Worm (Caenorhabditis elegans) whole organism, L3 larva: ENCODE results near the gene K11H3.3.

Experiments
- R02D3.7 ChIP-seq: fragments of 150-350 bp; optimal IDR thresholded peaks from 2 replicates; lab custom pipeline; 2014; ENCODE audit warnings: missing biosample characterization, missing genetic modification characterization
- ZK546.5 ChIP-seq: sonication (generic microtip); optimal IDR thresholded peaks from 2 replicates; lab custom pipeline; 2017; ENCODE audit warnings: missing biosample characterization, missing genetic modification characterization
- ama-1 ChIP-seq: fragments of 150-350 bp; optimal IDR thresholded peaks from 2 replicates; lab custom pipeline; 2018
- ceh-16 ChIP-seq: sonication (generic microtip); optimal IDR thresholded peaks from 2 replicates; lab custom pipeline; 2017; ENCODE audit warnings: missing biosample characterization, missing genetic modification characterization
- ceh-28 ChIP-seq: fragments of 150-350 bp; optimal IDR thresholded peaks from 2 replicates; lab custom pipeline; 2014; ENCODE audit warnings: missing biosample characterization, missing genetic modification reagents, missing genetic modification characterization
- ceh-82 ChIP-seq: fragments of 150-350 bp; optimal IDR thresholded peaks from 2 replicates; lab custom pipeline; 2014; ENCODE audit warnings: missing biosample characterization, missing genetic modification characterization
- ceh-9 ChIP-seq: sonication (generic microtip); optimal IDR thresholded peaks from 2 replicates; lab custom pipeline; 2018; ENCODE audit warnings: missing biosample characterization, missing genetic modification characterization
- daf-12 ChIP-seq: fragments of 150-350 bp; optimal IDR thresholded peaks from 2 replicates; lab custom pipeline; 2014; ENCODE audit warnings: missing biosample characterization, missing genetic modification reagents, missing genetic modification characterization
- egl-27 ChIP-seq: sonication (generic microtip); optimal IDR thresholded peaks from 4 replicates; lab custom pipeline; 2017; ENCODE audit warnings: missing biosample characterization, missing genetic modification reagents, missing genetic modification characterization
- egl-5 ChIP-seq: fragments of 150-350 bp; optimal IDR thresholded peaks from 2 replicates; lab custom pipeline; 2017; ENCODE audit warnings: missing biosample characterization, missing genetic modification reagents, missing genetic modification characterization, inconsistent platforms
- elt-1 ChIP-seq: fragments of 150-350 bp; optimal IDR thresholded peaks from 2 replicates; lab custom pipeline; 2014; ENCODE audit warnings: missing biosample characterization, missing genetic modification characterization
- elt-2 ChIP-seq: sonication (generic microtip); optimal IDR thresholded peaks from 2 replicates; lab custom pipeline; 2016; ENCODE audit warnings: missing genetic modification reagents, mild to moderate bottlenecking, missing genetic modification characterization, missing compliant biosample characterization
- elt-3 ChIP-seq, 3 experiments: fragments of 150-350 bp in 1 of 3; sonication (generic microtip) in 2 of 3; optimal IDR thresholded peaks; 2 replicates in 2 of 3; 4 replicates in 1 of 3; lab custom pipeline; 2014 to 2017; ENCODE audit warnings: missing biosample characterization in 3 of 3, missing genetic modification characterization in 3 of 3
- eor-1 ChIP-seq, 2 experiments: fragments of 150-350 bp; optimal IDR thresholded peaks; 2 replicates each; lab custom pipeline; 2014 to 2018; ENCODE audit warnings: missing biosample characterization in 2 of 2, missing genetic modification characterization in 2 of 2
- fkh-10 ChIP-seq: sonication (generic microtip); optimal IDR thresholded peaks from 2 replicates; lab custom pipeline; 2017; ENCODE audit warnings: missing biosample characterization, missing genetic modification reagents, missing genetic modification characterization
- fkh-2 ChIP-seq: fragments of 150-350 bp; optimal IDR thresholded peaks from 2 replicates; lab custom pipeline; 2014; ENCODE audit warnings: missing biosample characterization, missing genetic modification reagents, missing genetic modification characterization
- fos-1 ChIP-seq: fragments of 150-350 bp; optimal IDR thresholded peaks from 2 replicates; lab custom pipeline; 2014; ENCODE audit warnings: missing biosample characterization, missing genetic modification characterization
- hmg-11 ChIP-seq: sonication (generic microtip); optimal IDR thresholded peaks from 2 replicates; lab custom pipeline; 2016; ENCODE audit warnings: missing genetic modification characterization, missing compliant biosample characterization
- jun-1 ChIP-seq: fragments of 150-350 bp; optimal IDR thresholded peaks from 2 replicates; lab custom pipeline; 2014; ENCODE audit warnings: missing biosample characterization, missing genetic modification reagents, missing genetic modification characterization
- lin-15B ChIP-seq: fragments of 150-350 bp; optimal IDR thresholded peaks from 2 replicates; lab custom pipeline; 2014; ENCODE audit warnings: missing biosample characterization, missing genetic modification characterization
- lin-39 ChIP-seq: fragments of 150-350 bp; optimal IDR thresholded peaks from 2 replicates; lab custom pipeline; 2018; ENCODE audit warnings: missing biosample characterization, missing genetic modification reagents, missing genetic modification characterization
- lsy-12 ChIP-seq: sonication (generic microtip); optimal IDR thresholded peaks from 2 replicates; lab custom pipeline; 2016; ENCODE audit warnings: mild to moderate bottlenecking, missing genetic modification characterization, missing compliant biosample characterization
- mdl-1 ChIP-seq: fragments of 150-350 bp; optimal IDR thresholded peaks from 2 replicates; lab custom pipeline; 2014; ENCODE audit warnings: missing biosample characterization, missing genetic modification characterization
- mml-1 ChIP-seq: fragments of 150-350 bp; sonication (generic microtip); optimal IDR thresholded peaks from 3 replicates; lab custom pipeline; 2014; ENCODE audit warnings: missing biosample characterization, missing genetic modification characterization
- nfya-1 ChIP-seq: sonication (generic microtip); optimal IDR thresholded peaks from 2 replicates; lab custom pipeline; 2017; ENCODE audit warnings: missing genetic modification characterization, mild to moderate bottlenecking, missing compliant biosample characterization, antibody characterized with exemption, moderate library complexity; ENCODE audit not compliant: insufficient read depth
- nhr-12 ChIP-seq: fragments of 150-350 bp; optimal IDR thresholded peaks from 2 replicates; lab custom pipeline; 2014; ENCODE audit warnings: missing biosample characterization, missing genetic modification characterization
- nhr-23 ChIP-seq: fragments of 150-350 bp; optimal IDR thresholded peaks from 2 replicates; lab custom pipeline; 2014; ENCODE audit warnings: missing biosample characterization, missing genetic modification reagents, missing genetic modification characterization
- nhr-25 ChIP-seq: sonication (generic microtip); optimal IDR thresholded peaks from 2 replicates; lab custom pipeline; 2017; ENCODE audit warnings: missing biosample characterization, missing genetic modification characterization
- nhr-28 ChIP-seq: fragments of 150-350 bp; optimal IDR thresholded peaks from 2 replicates; lab custom pipeline; 2014; ENCODE audit warnings: missing biosample characterization, missing genetic modification characterization
- nhr-43 ChIP-seq: sonication (generic microtip); optimal IDR thresholded peaks from 2 replicates; lab custom pipeline; 2016; ENCODE audit warnings: mild to moderate bottlenecking, missing genetic modification characterization, missing compliant biosample characterization; ENCODE audit not compliant: poor library complexity, severe bottlenecking
- nhr-76 ChIP-seq: fragments of 150-350 bp; sonication (generic microtip); optimal IDR thresholded peaks from 5 replicates; lab custom pipeline; 2014; ENCODE audit warnings: missing biosample characterization, missing genetic modification characterization
- nhr-77 ChIP-seq: fragments of 150-350 bp; optimal IDR thresholded peaks from 2 replicates; lab custom pipeline; 2014; ENCODE audit warnings: missing biosample characterization, missing genetic modification characterization
- pha-4 ChIP-seq: fragments of 150-350 bp; optimal IDR thresholded peaks from 2 replicates; lab custom pipeline; 2014; ENCODE audit warnings: missing biosample characterization, missing genetic modification reagents, missing genetic modification characterization
- pqm-1 ChIP-seq: fragments of 150-350 bp; optimal IDR thresholded peaks from 2 replicates; lab custom pipeline; 2017; ENCODE audit warnings: missing biosample characterization, missing genetic modification characterization, inconsistent platforms
- skn-1 ChIP-seq: fragments of 150-350 bp; optimal IDR thresholded peaks from 2 replicates; lab custom pipeline; 2014; ENCODE audit warnings: missing biosample characterization, missing genetic modification characterization
- snpc-4 ChIP-seq: fragments of 150-350 bp; optimal IDR thresholded peaks from 2 replicates; lab custom pipeline; 2014; ENCODE audit warnings: missing biosample characterization, missing genetic modification characterization
- tbx-2 ChIP-seq: sonication (generic microtip); optimal IDR thresholded peaks from 2 replicates; lab custom pipeline; 2016; ENCODE audit warnings: mild to moderate bottlenecking, missing genetic modification characterization, missing compliant biosample characterization
- unc-39 ChIP-seq: sonication (generic microtip); optimal IDR thresholded peaks from 4 replicates; lab custom pipeline; 2017; ENCODE audit warnings: missing biosample characterization, missing genetic modification characterization
- unc-62 ChIP-seq: fragments of 150-350 bp; sonication (generic microtip); optimal IDR thresholded peaks from 4 replicates; lab custom pipeline; 2014; ENCODE audit warnings: missing biosample characterization, missing genetic modification reagents, missing genetic modification characterization
- zag-1 ChIP-seq: fragments of 150-350 bp; optimal IDR thresholded peaks from 2 replicates; lab custom pipeline; 2014; ENCODE audit warnings: missing biosample characterization, missing genetic modification characterization
- ztf-11 ChIP-seq: fragments of 150-350 bp; optimal IDR thresholded peaks from 2 replicates; lab custom pipeline; 2014; ENCODE audit warnings: missing biosample characterization, missing genetic modification characterization
- ztf-4 ChIP-seq: fragments of 150-350 bp; optimal IDR thresholded peaks from 2 replicates; lab custom pipeline; 2014; ENCODE audit warnings: missing biosample characterization, missing genetic modification characterization

Gene K11H3.3

DNA sequence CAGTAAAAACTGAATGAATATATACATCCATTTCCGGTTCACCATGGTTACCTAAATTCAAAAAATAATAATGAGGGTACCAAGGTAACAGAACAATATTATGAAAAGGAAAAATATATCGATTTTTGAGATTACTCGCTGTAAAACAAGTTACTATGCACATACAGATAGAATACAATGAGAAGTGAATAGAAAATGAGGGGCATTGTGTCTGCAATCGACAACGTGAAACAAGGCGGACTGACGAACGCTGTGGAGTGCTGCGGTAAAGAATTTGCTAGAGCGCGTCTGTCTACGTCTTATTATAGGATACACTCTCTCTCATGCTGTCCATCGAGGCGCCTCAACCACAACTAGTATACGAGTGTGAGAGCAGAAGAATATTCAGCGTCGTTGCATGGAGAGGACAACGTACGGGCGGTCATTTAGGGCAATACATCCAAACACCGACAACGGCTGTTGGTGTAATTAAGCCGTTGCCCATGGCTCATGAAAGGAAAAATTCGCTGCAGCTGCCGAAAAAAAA is 34.5 kb upstream of the K11H3.3 start, which contains the start of gene cnx-1 (continued):
- TF ChIP-seq unc-39 = no peak
- TF ChIP-seq snpc-4 (tag; lab: Kevin White, UChicago) = no peak
- TF ChIP-seq nhr-76 (tag; lab: Kevin White, UChicago) = no peak
- TF ChIP-seq fkh-10 = no peak
- no peak for TF ChIP-seq jun-1 (tag; lab: Kevin White, UChicago)
- no peak for TF ChIP-seq ZK546.5 (tag; lab: Kevin White, UChicago)
- no peak for TF ChIP-seq ceh-82
- TF ChIP-seq nhr-25 = peak; percentile 10
- no peak for TF ChIP-seq egl-27 (tag; lab: Kevin White, UChicago)
- no peak for TF ChIP-seq mdl-1 (tag; lab: Kevin White, UChicago)
- no peak for TF ChIP-seq mml-1 (tag; lab: Kevin White, UChicago)
- TF ChIP-seq pha-4 (tag; lab: Kevin White, UChicago) = peak; percentile 10
- TF ChIP-seq R02D3.7 (tag; lab: Kevin White, UChicago) = no peak
- TF ChIP-seq hmg-11 = peak; percentile 72
- no peak for TF ChIP-seq ceh-9 (tag; lab: Kevin White, UChicago)
- TF ChIP-seq ztf-11 (tag; lab: Kevin White, UChicago) = no peak
- no peak for TF ChIP-seq elt-2
- no peak for TF ChIP-seq pqm-1
- TF ChIP-seq lin-15B (tag; lab: Kevin White, UChicago) = peak; percentile 16
- no peak for TF ChIP-seq elt-3 (tag; optimal IDR thresholded peaks at IDR 0.05; lab: Kevin White, UChicago)

DNA sequence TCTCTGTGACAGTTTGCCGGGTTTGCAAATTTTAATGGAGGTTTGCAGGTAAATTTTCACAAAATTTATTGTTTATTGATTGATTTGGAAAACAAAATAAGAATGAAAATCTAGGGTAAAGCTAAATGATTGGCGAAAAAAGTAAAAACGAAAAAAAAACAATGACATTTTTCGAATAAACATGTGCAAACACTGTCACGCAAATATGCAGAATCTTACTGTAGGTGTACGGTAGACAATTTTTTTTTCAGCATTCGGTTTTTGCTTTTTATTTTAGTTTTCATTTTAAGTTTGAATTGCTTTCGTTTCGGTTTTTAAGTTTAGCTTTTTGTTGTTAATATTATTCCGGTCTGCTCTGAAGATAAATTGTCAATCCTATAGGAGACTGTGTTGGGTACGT is 33.8 kb upstream of the K11H3.3 start:
- TF ChIP-seq ceh-16 (tag; lab: Kevin White, UChicago) (no peak), ceh-28 (peak; percentile 5)

DNA sequence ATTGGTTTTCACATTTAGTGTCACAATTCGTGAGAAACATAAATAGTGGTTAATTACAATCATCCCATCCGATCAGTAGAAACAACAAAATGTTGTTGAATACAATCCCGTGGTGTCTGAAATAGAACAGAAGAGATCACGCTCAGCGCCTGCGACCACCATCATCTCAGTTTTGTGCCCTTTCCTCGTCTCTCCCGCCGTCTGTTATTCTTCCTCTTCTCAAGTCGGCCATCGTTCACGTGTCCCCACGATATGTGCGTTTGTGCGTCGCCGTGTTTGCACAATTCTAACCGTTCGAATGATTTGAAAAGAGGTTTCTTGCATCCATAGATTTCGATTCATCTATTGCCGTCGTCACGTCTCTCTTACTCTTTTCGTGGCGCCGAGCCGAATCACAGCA is 32.9 kb upstream of the K11H3.3 start, which contains the start of gene panl-3:
Gene panl-3 (plus strand): TSS at position 294 of the 400 bp plus-strand sequence.
- peak; percentile 14 for TF ChIP-seq nhr-43
- peak; percentile 74 for TF ChIP-seq nfya-1 (tag; lab: Kevin White, UChicago)
- TF ChIP-seq ceh-9 (tag; lab: Kevin White, UChicago) = no peak
- TF ChIP-seq ZK546.5 (tag; lab: Kevin White, UChicago) = no peak
- TF ChIP-seq lin-39 (tag; lab: Kevin White, UChicago) = peak; percentile 75
- TF ChIP-seq zag-1 (tag; lab: Kevin White, UChicago) = no peak
- no peak for TF ChIP-seq unc-39
- TF ChIP-seq ama-1 (lab: Kevin White, UChicago) = peak; percentile 60
- peak; percentile 36 for TF ChIP-seq mdl-1 (tag; lab: Kevin White, UChicago)
- TF ChIP-seq eor-1 (tag; optimal IDR thresholded peaks at IDR 0.05; lab: Kevin White, UChicago) = no peak
- no peak for TF ChIP-seq ztf-4 (tag; lab: Kevin White, UChicago)
- TF ChIP-seq ceh-28 = no peak
- TF ChIP-seq lsy-12 (tag; lab: Kevin White, UChicago) = peak; percentile 54
- TF ChIP-seq hmg-11 = peak; percentile 54
- TF ChIP-seq elt-2 = peak; percentile 26
- TF ChIP-seq nhr-77 (tag; lab: Kevin White, UChicago) = no peak
- TF ChIP-seq mml-1 (tag; lab: Kevin White, UChicago) = peak; percentile 47
- TF ChIP-seq elt-1 (tag; lab: Kevin White, UChicago) = peak; percentile 27
- no peak for TF ChIP-seq unc-62 (GFP tag; lab: Kevin White, UChicago)
- TF ChIP-seq pha-4 (tag; lab: Kevin White, UChicago) = peak; percentile 48
- peak; percentile 56 for TF ChIP-seq lin-15B (tag; lab: Kevin White, UChicago)
- TF ChIP-seq pqm-1 = no peak
- TF ChIP-seq nhr-23 (tag; lab: Kevin White, UChicago) = peak; percentile 68
- TF ChIP-seq nhr-25 = peak; percentile 79
- TF ChIP-seq snpc-4 (tag; lab: Kevin White, UChicago) = peak; percentile 20
- no peak for TF ChIP-seq ceh-16 (tag; lab: Kevin White, UChicago)
- peak; percentile 78 for TF ChIP-seq egl-5

DNA sequence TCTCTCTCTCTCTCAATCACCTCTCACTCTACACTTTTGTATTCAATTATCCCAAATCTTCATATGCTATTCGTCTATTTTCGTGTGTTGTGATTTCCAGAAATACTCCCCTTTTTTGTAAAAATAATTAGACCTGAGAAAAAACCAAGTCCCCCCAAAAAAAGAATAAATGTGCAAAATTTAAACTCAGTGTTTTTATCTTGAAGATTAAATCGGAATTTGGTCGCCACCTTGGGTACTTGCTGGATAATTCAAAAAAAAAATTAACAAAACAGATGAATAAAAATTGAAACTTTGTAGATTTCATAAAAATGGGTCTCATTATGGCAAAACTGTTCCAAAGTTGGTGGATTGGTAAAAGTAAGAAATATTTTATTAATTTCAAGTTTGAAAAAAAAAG is 28.7 kb upstream of the K11H3.3 start, which contains the start of gene arl-5:
Gene arl-5 (plus strand): TSS at position 301 of the 400 bp plus-strand sequence.
- TF ChIP-seq pqm-1 (no peak), elt-3 (tag; optimal IDR thresholded peaks at IDR 0.05; lab: Kevin White, UChicago) (no peak), nhr-23 (tag; lab: Kevin White, UChicago) (no peak), nhr-77 (tag; lab: Kevin White, UChicago) (no peak), nhr-76 (tag; lab: Kevin White, UChicago) (no peak), skn-1 (tag; lab: Kevin White, UChicago) (no peak), nhr-12 (no peak), ama-1 (lab: Kevin White, UChicago) (no peak), nhr-28 (tag; lab: Kevin White, UChicago) (no peak), eor-1 (tag; optimal IDR thresholded peaks at IDR 0.05; lab: Kevin White, UChicago) (no peak), tbx-2 (tag; lab: Kevin White, UChicago) (no peak), lsy-12 (tag; lab: Kevin White, UChicago) (no peak), ceh-16 (tag; lab: Kevin White, UChicago) (no peak), fos-1 (no peak), ZK546.5 (tag; lab: Kevin White, UChicago) (no peak), fkh-10 (no peak), daf-12 (tag; lab: Kevin White, UChicago) (no peak), fkh-2 (tag; lab: Kevin White, UChicago) (no peak), nfya-1 (tag; lab: Kevin White, UChicago) (no peak)
